Fruit fly (Drosophila melanogaster) whole organism, embryonic: ENCODE measurements around the gene Sec10.

Experiments
- CG10267 ChIP-seq: fragments of 200-800 bp; sonication (Bioruptor generic); optimal IDR thresholded peaks from 2 replicates; lab custom pipeline; 2018; ENCODE audit warnings: missing biosample characterization, mild to moderate bottlenecking, missing genetic modification characterization, moderate library complexity
- CG11456 ChIP-seq: fragments of 200-800 bp; sonication (Bioruptor generic); IDR thresholded peaks from 3 replicates; pipeline ENCODE4 v1.3.6; 2022; ENCODE audit warnings: missing biosample characterization, missing genetic modification characterization
- CG1233 ChIP-seq: fragments of 200-800 bp; sonication (Bioruptor generic); optimal IDR thresholded peaks from 4 replicates; lab custom pipeline; 2018; ENCODE audit warnings: missing biosample characterization, mild to moderate bottlenecking, missing genetic modification characterization
- CG13624 ChIP-seq: fragments of 200-800 bp; sonication (Bioruptor generic); optimal IDR thresholded peaks from 2 replicates; lab custom pipeline; 2016; ENCODE audit warnings: missing biosample characterization, missing genetic modification characterization
- CG13894 ChIP-seq: fragments of 200-800 bp; sonication (Bioruptor generic); optimal IDR thresholded peaks from 3 replicates; lab custom pipeline; 2018; ENCODE audit warnings: missing biosample characterization, mild to moderate bottlenecking, missing genetic modification characterization, moderate library complexity
- CG16813 ChIP-seq: fragments of 200-800 bp; sonication (Bioruptor generic); IDR thresholded peaks from 3 replicates; pipeline ENCODE4 v1.3.6; 2022; ENCODE audit warnings: missing biosample characterization, missing genetic modification characterization; ENCODE audit not compliant: partially characterized antibody
- CG2129 ChIP-seq: fragments of 200-800 bp; sonication (Bioruptor generic); IDR thresholded peaks from 2 replicates; pipeline ENCODE4 v1.3.6; 2022; ENCODE audit warnings: missing biosample characterization, missing genetic modification characterization; ENCODE audit not compliant: partially characterized antibody
- CG32767 ChIP-seq: fragments of 200-800 bp; sonication (Bioruptor generic); IDR thresholded peaks from 2 replicates; pipeline ENCODE4 v1.3.6; 2022; ENCODE audit warnings: missing biosample characterization, missing genetic modification characterization
- CG32772 ChIP-seq: fragments of 200-800 bp; sonication (Bioruptor generic); IDR thresholded peaks from 2 replicates; pipeline ENCODE4 v1.3.6; 2022; ENCODE audit warnings: missing biosample characterization, missing genetic modification characterization
- CG34422 ChIP-seq: fragments of 200-800 bp; sonication (Bioruptor generic); IDR thresholded peaks from 3 replicates; pipeline ENCODE4 v1.3.6; 2022; ENCODE audit warnings: missing biosample characterization, missing genetic modification characterization
- CG6765 ChIP-seq: fragments of 200-800 bp; sonication (Bioruptor generic); optimal IDR thresholded peaks from 3 replicates; lab custom pipeline; 2017; ENCODE audit warnings: missing biosample characterization, mild to moderate bottlenecking, missing genetic modification characterization
- CG7357 ChIP-seq: fragments of 200-800 bp; sonication (Bioruptor generic); IDR thresholded peaks from 3 replicates; pipeline ENCODE4 v1.3.6; 2022; ENCODE audit warnings: missing biosample characterization, missing genetic modification characterization
- D19A ChIP-seq: fragments of 200-800 bp; optimal IDR thresholded peaks from 3 replicates; lab custom pipeline; 2019; ENCODE audit warnings: missing biosample characterization, mild to moderate bottlenecking, missing genetic modification characterization, moderate library complexity
- Dad ChIP-seq: fragments of 200-800 bp; sonication (Bioruptor generic); optimal IDR thresholded peaks from 3 replicates; lab custom pipeline; 2016; ENCODE audit warnings: missing biosample characterization, missing genetic modification characterization
- Elba2 ChIP-seq: fragments of 200-800 bp; sonication (Bioruptor generic); optimal IDR thresholded peaks from 3 replicates; lab custom pipeline; 2016; ENCODE audit warnings: missing biosample characterization, missing genetic modification characterization
- Fer2 ChIP-seq: fragments of 200-800 bp; sonication (Bioruptor generic); optimal IDR thresholded peaks from 2 replicates; lab custom pipeline; 2018; ENCODE audit warnings: missing biosample characterization, mild to moderate bottlenecking, missing genetic modification characterization, moderate library complexity
- Hey ChIP-seq: fragments of 200-800 bp; sonication (Bioruptor generic); optimal IDR thresholded peaks from 3 replicates; lab custom pipeline; 2018; ENCODE audit warnings: missing biosample characterization, mild to moderate bottlenecking, missing genetic modification characterization
- Hmr ChIP-seq: fragments of 200-800 bp; sonication (Bioruptor generic); optimal IDR thresholded peaks from 3 replicates; lab custom pipeline; 2017; ENCODE audit warnings: mild to moderate bottlenecking, missing biosample characterization, missing genetic modification reagents, missing genetic modification characterization
- Lim3 ChIP-seq: fragments of 200-800 bp; sonication (Bioruptor generic); IDR thresholded peaks from 2 replicates; pipeline ENCODE4 v1.3.6; 2022; ENCODE audit warnings: missing biosample characterization, missing genetic modification characterization
- MBD-R2 ChIP-seq: fragments of 200-800 bp; sonication (Bioruptor generic); IDR thresholded peaks from 2 replicates; pipeline ENCODE4 v1.3.6; 2022; ENCODE audit warnings: missing biosample characterization, missing genetic modification characterization
- MTF-1 ChIP-seq: fragments of 200-800 bp; sonication (Bioruptor generic); optimal IDR thresholded peaks from 2 replicates; lab custom pipeline; 2018; ENCODE audit warnings: missing biosample characterization, mild to moderate bottlenecking, missing genetic modification characterization, borderline replicate concordance
- NC2β ChIP-seq: fragments of 200-800 bp; sonication (Bioruptor generic); optimal IDR thresholded peaks from 2 replicates; lab custom pipeline; 2016; ENCODE audit warnings: missing biosample characterization, missing genetic modification characterization
- Nf-YB ChIP-seq: fragments of 200-800 bp; sonication (Bioruptor generic); optimal IDR thresholded peaks from 3 replicates; lab custom pipeline; 2019; ENCODE audit warnings: missing biosample characterization, mild to moderate bottlenecking, missing genetic modification characterization, moderate library complexity
- Pdp1 ChIP-seq, 2 experiments: fragments of 200-800 bp; sonication (Bioruptor generic); optimal IDR thresholded peaks; 3 replicates each; lab custom pipeline; 2016; ENCODE audit warnings: missing biosample characterization in 2 of 2, missing genetic modification characterization in 2 of 2, mild to moderate bottlenecking in 1 of 2, moderate library complexity in 1 of 2
- Ssrp ChIP-seq: fragments of 200-800 bp; sonication (Bioruptor generic); optimal IDR thresholded peaks from 2 replicates; lab custom pipeline; 2018; ENCODE audit warnings: missing biosample characterization, mild to moderate bottlenecking, missing genetic modification characterization, moderate library complexity
- YL-1 ChIP-seq: fragments of 200-800 bp; sonication (Bioruptor generic); optimal IDR thresholded peaks from 3 replicates; lab custom pipeline; 2017; ENCODE audit warnings: missing biosample characterization, mild to moderate bottlenecking, missing genetic modification characterization
- abd-A ChIP-seq: fragments of 200-800 bp; sonication (Bioruptor generic); optimal IDR thresholded peaks from 3 replicates; lab custom pipeline; 2019; ENCODE audit warnings: missing biosample characterization, mild to moderate bottlenecking, missing genetic modification characterization, moderate library complexity
- aop ChIP-seq: fragments of 200-800 bp; sonication (Bioruptor generic); IDR thresholded peaks from 2 replicates; pipeline ENCODE4 v1.3.6; 2022; ENCODE audit warnings: missing biosample characterization, missing genetic modification characterization
- ash1 ChIP-seq: fragments of 200-800 bp; sonication (Bioruptor generic); optimal IDR thresholded peaks from 2 replicates; lab custom pipeline; 2018; ENCODE audit warnings: missing biosample characterization, mild to moderate bottlenecking, missing genetic modification characterization
- bigmax ChIP-seq: fragments of 200-800 bp; sonication (Bioruptor generic); optimal IDR thresholded peaks from 2 replicates; lab custom pipeline; 2018; ENCODE audit warnings: missing biosample characterization, mild to moderate bottlenecking, missing genetic modification characterization
- cg ChIP-seq: fragments of 200-800 bp; sonication (Bioruptor generic); optimal IDR thresholded peaks from 3 replicates; lab custom pipeline; 2019; ENCODE audit warnings: missing biosample characterization, mild to moderate bottlenecking, missing genetic modification characterization, moderate library complexity
- crp ChIP-seq, 2 experiments: fragments of 200-800 bp; sonication (Bioruptor generic); optimal IDR thresholded peaks; 2 replicates in 1 of 2; 3 replicates in 1 of 2; lab custom pipeline; 2017; ENCODE audit warnings: missing biosample characterization in 2 of 2, missing genetic modification characterization in 2 of 2, mild to moderate bottlenecking in 1 of 2, moderate library complexity in 1 of 2
- eve ChIP-seq, 2 experiments: fragments of >200 bp; optimal IDR thresholded peaks; 2 replicates each; lab custom pipeline; 2017; ENCODE audit warnings: missing biosample characterization in 2 of 2, missing genetic modification characterization in 2 of 2
- fu2 ChIP-seq: fragments of 200-800 bp; sonication (Bioruptor generic); optimal IDR thresholded peaks from 2 replicates; lab custom pipeline; 2016; ENCODE audit warnings: missing biosample characterization, missing genetic modification characterization
- gfzf ChIP-seq: fragments of 200-800 bp; sonication (Bioruptor generic); optimal IDR thresholded peaks from 2 replicates; lab custom pipeline; 2016; ENCODE audit warnings: missing biosample characterization, mild to moderate bottlenecking, missing genetic modification characterization, moderate library complexity
- hbn ChIP-seq: fragments of 200-800 bp; sonication (Bioruptor generic); IDR thresholded peaks from 2 replicates; pipeline ENCODE4 v1.3.6; 2022; ENCODE audit warnings: missing biosample characterization, missing genetic modification characterization; ENCODE audit not compliant: partially characterized antibody
- jumu ChIP-seq: fragments of 200-800 bp; sonication (Bioruptor generic); optimal IDR thresholded peaks from 3 replicates; lab custom pipeline; 2016; ENCODE audit warnings: missing biosample characterization, missing genetic modification characterization
- knrl ChIP-seq: fragments of 200-800 bp; sonication (Bioruptor generic); IDR thresholded peaks from 3 replicates; pipeline ENCODE4 v1.3.6; 2022; ENCODE audit warnings: missing biosample characterization, missing genetic modification characterization; ENCODE audit not compliant: partially characterized antibody
- lbe ChIP-seq: fragments of 200-800 bp; sonication (Bioruptor generic); optimal IDR thresholded peaks from 2 replicates; lab custom pipeline; 2016; ENCODE audit warnings: missing biosample characterization, mild to moderate bottlenecking, missing genetic modification characterization
- lola ChIP-seq, 3 experiments: fragments of >200 bp in 2 of 3; fragments of 200-800 bp in 1 of 3; sonication (Bioruptor generic) in 1 of 3; optimal IDR thresholded peaks; 2 replicates each; lab custom pipeline; 2017 to 2019; ENCODE audit warnings: missing biosample characterization in 3 of 3, missing genetic modification characterization in 3 of 3, mild to moderate bottlenecking in 1 of 3, moderate library complexity in 1 of 3
- shn ChIP-seq: fragments of 200-800 bp; sonication (Bioruptor generic); optimal IDR thresholded peaks from 3 replicates; lab custom pipeline; 2016; ENCODE audit warnings: missing biosample characterization, missing genetic modification characterization
- sim ChIP-seq: fragments of 200-800 bp; sonication (Bioruptor generic); IDR thresholded peaks from 2 replicates; pipeline ENCODE4 v1.3.6; 2022; ENCODE audit warnings: missing biosample characterization, missing genetic modification characterization
- sna ChIP-seq: fragments of 200-800 bp; sonication (Bioruptor generic); IDR thresholded peaks from 2 replicates; pipeline ENCODE4 v1.3.6; 2022; ENCODE audit warnings: missing biosample characterization, missing genetic modification characterization; ENCODE audit not compliant: partially characterized antibody
- trh ChIP-seq: fragments of 200-800 bp; sonication (Bioruptor generic); optimal IDR thresholded peaks from 2 replicates; lab custom pipeline; 2016; ENCODE audit warnings: missing biosample characterization, missing genetic modification characterization
- zen ChIP-seq: fragments of 200-800 bp; sonication (Bioruptor generic); optimal IDR thresholded peaks from 3 replicates; lab custom pipeline; 2018; ENCODE audit warnings: missing biosample characterization, mild to moderate bottlenecking, missing genetic modification characterization, moderate library complexity
- zfh2 ChIP-seq: fragments of 200-800 bp; sonication (Bioruptor generic); optimal IDR thresholded peaks from 2 replicates; lab custom pipeline; 2016; ENCODE audit warnings: missing biosample characterization, missing genetic modification characterization

Sec10 gene

DNA sequence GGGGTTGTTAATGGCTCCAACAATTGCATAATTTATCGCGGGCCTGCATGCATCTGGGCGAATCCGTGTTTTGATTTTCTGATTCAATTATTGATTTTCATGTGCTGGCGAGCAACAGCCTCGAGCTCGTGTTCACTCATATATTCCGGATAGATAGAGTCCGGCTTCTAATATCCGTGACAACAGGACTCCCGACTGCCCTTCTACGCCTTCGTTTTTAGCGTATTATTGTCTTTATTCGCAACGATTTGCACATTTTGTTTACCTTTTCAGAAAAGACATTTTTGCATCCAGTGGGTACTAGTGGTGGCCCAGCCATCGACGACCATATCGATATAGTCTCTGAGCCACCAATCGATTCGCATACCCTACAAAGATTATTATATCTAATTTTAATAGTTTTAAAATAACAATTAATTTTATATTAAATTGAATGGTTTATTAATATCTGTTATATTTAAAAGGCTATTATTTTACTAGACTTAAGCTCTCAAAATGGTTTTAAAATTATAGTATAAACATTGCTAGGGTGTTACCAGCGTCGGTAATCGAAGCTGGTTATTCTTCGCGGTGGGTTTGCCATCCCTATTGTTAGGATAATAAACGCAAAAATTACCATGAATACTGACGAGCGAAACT is 26.7 kb downstream of the Sec10 start, which contains the start of the genes Myo95E and TBC1d7 (continued):
- TF ChIP-seq MTF-1 (GFP tag; lab: Kevin White, UChicago) (peak; percentile 27), zfh2 (GFP tag; lab: Kevin White, UChicago) (peak; percentile 73), Fer2 (peak; percentile 73), CG7357 (peak; percentile 89), CG32772 (peak; percentile 93), Hey (tag; lab: Kevin White, UChicago) (no peak), CG6765 (GFP tag; lab: Kevin White, UChicago) (peak; percentile 10), NC2β (GFP tag; lab: Kevin White, UChicago) (no peak), cg (GFP tag; lab: Kevin White, UChicago) (no peak), trh (GFP tag; lab: Kevin White, UChicago) (peak; percentile 71), Hmr (GFP tag; lab: Kevin White, UChicago) (peak; percentile 88), CG13894 (tag; lab: Kevin White, UChicago) (no peak), gfzf (GFP tag; lab: Kevin White, UChicago) (no peak), CG32767 (peak; percentile 91), fu2 (no peak), CG11456 (GFP tag; lab: Robert Waterston, UW) (peak; percentile 87), CG16813 (GFP tag; lab: Robert Waterston, UW) (peak; percentile 75), CG13624 (GFP tag; lab: Kevin White, UChicago) (peak; percentile 55), CG1233 (GFP tag; lab: Kevin White, UChicago) (peak; percentile 81), lola (GFP tag; optimal IDR thresholded peaks at IDR 0.05; lab: Kevin White, UChicago) (peak in 1 of 3 experiments; percentile 83)

DNA sequence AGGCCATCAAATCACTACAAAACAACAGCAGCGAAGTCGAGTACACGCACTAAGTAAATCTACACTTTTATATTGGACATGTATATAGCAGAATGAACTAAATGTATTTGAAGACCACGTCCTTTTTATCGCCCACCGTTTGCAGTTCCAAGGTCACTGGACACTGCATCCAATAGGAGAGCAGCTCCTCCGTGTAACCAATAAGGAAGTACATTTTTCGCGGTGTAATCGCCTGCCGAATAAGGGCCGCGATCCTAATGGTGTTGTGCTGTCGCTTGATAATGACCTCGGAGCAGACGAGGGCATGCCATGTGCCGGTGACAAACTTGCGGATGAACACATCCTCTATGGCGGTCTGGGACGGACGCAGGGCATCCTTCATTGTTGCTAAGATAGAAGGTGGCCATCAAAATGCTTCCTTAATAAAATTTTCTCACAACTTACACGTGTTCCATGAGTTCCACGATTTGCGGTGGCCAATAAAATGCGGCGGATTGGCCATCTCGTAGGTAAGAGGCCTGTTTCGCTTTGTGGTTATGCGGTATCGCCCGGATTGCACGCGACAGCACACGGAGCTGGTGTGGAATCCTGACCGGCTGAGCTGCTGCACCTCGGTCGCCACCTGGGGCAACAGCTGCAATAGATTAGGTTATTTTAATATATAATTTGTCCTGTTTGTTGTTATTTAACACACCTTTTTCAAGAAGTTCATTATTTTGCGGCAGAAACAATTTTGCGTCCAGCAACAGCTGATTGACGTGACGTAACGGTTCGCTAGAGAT is 28.3 kb downstream of the Sec10 start, which contains the start of gene mRpS24:
TSS of gene mRpS24 (minus strand) at position 772 of the 782 bp plus-strand sequence.
- no peak for TF ChIP-seq Dad (GFP tag; lab: Kevin White, UChicago)
- no peak for TF ChIP-seq jumu (GFP tag; lab: Kevin White, UChicago)
- no peak for TF ChIP-seq Nf-YB
- no peak for TF ChIP-seq knrl
- peak in 1 of 2 experiments; percentile 97 for TF ChIP-seq Pdp1 (GFP tag; optimal IDR thresholded peaks at IDR 0.05; lab: Kevin White, UChicago)
- TF ChIP-seq Elba2 (GFP tag; lab: Kevin White, UChicago) = peak; percentile 94
- no peak for TF ChIP-seq sim (GFP tag; lab: Robert Waterston, UW)
- TF ChIP-seq YL-1 = peak; percentile 32
- TF ChIP-seq hbn = 0 out of 2 replicates have a peak, but pooled peaks have one; percentile 58
- peak; percentile 72 for TF ChIP-seq sna
- no peak for TF ChIP-seq aop (GFP tag; lab: Robert Waterston, UW)
- TF ChIP-seq Hey (tag; lab: Kevin White, UChicago) = no peak
- TF ChIP-seq CG10267 = no peak
- no peak for TF ChIP-seq abd-A (tag; lab: Kevin White, UChicago)
- no peak; the same call in 1 of the 2 replicates for TF ChIP-seq CG2129 (GFP tag; lab: Robert Waterston, UW)
- TF ChIP-seq lbe = no peak
- no peak for TF ChIP-seq Lim3 (GFP tag; lab: Robert Waterston, UW)
- TF ChIP-seq crp (GFP tag; optimal IDR thresholded peaks at IDR 0.05; lab: Kevin White, UChicago) = peak in 1 of 2 experiments; percentile 88
- no peak for TF ChIP-seq Ssrp
- peak; percentile 51; the same call in 1 of the 3 replicates for TF ChIP-seq CG34422
- TF ChIP-seq bigmax (GFP tag; lab: Kevin White, UChicago) = peak; percentile 60
- no peak for TF ChIP-seq ash1
- TF ChIP-seq shn = no peak
- TF ChIP-seq D19A (tag; lab: Kevin White, UChicago) = no peak
- TF ChIP-seq MBD-R2 = peak; percentile 67
- TF ChIP-seq zen (tag; lab: Kevin White, UChicago) = no peak
- TF ChIP-seq NC2β (GFP tag; lab: Kevin White, UChicago) = no peak
- TF ChIP-seq eve (GFP tag; optimal IDR thresholded peaks at IDR 0.05; lab: Kevin White, UChicago) = no peak
